Worm (Caenorhabditis elegans) whole organism, L4 larva: Measurements from ENCODE around the gene sru-45.
A peak's percentile ranks its signal among the peaks of the same experiment; 100 is the strongest.

Source experiments
- D1046.2 ChIP-seq: fragments of 200-800 bp; sonication (Bioruptor generic); IDR thresholded peaks from 2 replicates; pipeline ENCODE4 v1.3.6; 2022; ENCODE audit warnings: missing genetic modification characterization, missing compliant biosample characterization
- F10B5.3 ChIP-seq: sonication (generic microtip); optimal IDR thresholded peaks from 2 replicates; lab custom pipeline; 2016; ENCODE audit warnings: mild to moderate bottlenecking, missing genetic modification characterization, missing compliant biosample characterization
- F26F4.8 ChIP-seq: fragments of 200-800 bp; sonication (Bioruptor generic); conservative IDR thresholded peaks from 2 replicates; pipeline ENCODE4 v1.3.6; 2022; ENCODE audit warnings: missing genetic modification characterization, missing compliant biosample characterization
- F49E8.2 ChIP-seq: sonication (generic microtip); optimal IDR thresholded peaks from 2 replicates; lab custom pipeline; 2016; ENCODE audit warnings: missing compliant biosample characterization, mild to moderate bottlenecking, missing genetic modification characterization, borderline replicate concordance
- Y5F2A.4 ChIP-seq: fragments of 200-800 bp; sonication (Bioruptor generic); optimal IDR thresholded peaks from 2 replicates; lab custom pipeline; 2018; ENCODE audit warnings: mild to moderate bottlenecking, missing genetic modification characterization, missing compliant biosample characterization
- ZK546.5 ChIP-seq, 2 experiments: sonication (generic microtip); optimal IDR thresholded peaks; 2 replicates each; lab custom pipeline; 2017; ENCODE audit warnings: missing biosample characterization in 2 of 2, missing genetic modification characterization in 2 of 2
- aha-1 ChIP-seq: fragments of 150-350 bp; peaks from one replicate; lab custom pipeline; 2014; ENCODE audit warnings: missing biosample characterization, missing genetic modification characterization
- cey-2 ChIP-seq: sonication (generic microtip); optimal IDR thresholded peaks from 3 replicates; lab custom pipeline; 2017; ENCODE audit warnings: missing genetic modification characterization, mild to moderate bottlenecking, missing compliant biosample characterization, antibody characterized with exemption, borderline replicate concordance; ENCODE audit not compliant: insufficient read depth
- daf-16 ChIP-seq, 3 experiments: sonication (generic microtip); optimal IDR thresholded peaks; 2 replicates each; lab custom pipeline; 2016 to 2017; ENCODE audit warnings: missing genetic modification characterization in 3 of 3, missing genetic modification reagents in 3 of 3, mild to moderate bottlenecking in 2 of 3, missing compliant biosample characterization in 2 of 3, missing biosample characterization in 1 of 3, moderate library complexity in 1 of 3
- duxl-1 ChIP-seq: sonication (generic microtip); optimal IDR thresholded peaks from 2 replicates; lab custom pipeline; 2016; ENCODE audit warnings: mild to moderate bottlenecking, missing genetic modification characterization, moderate library complexity, missing compliant biosample characterization; ENCODE audit not compliant: poor library complexity
- gei-8 ChIP-seq: fragments of 200-800 bp; sonication (Bioruptor generic); optimal IDR thresholded peaks from 2 replicates; lab custom pipeline; 2018; ENCODE audit warnings: mild to moderate bottlenecking, missing genetic modification characterization, missing compliant biosample characterization
- hif-1 ChIP-seq, 2 experiments: sonication (generic microtip); optimal IDR thresholded peaks; 2 replicates each; lab custom pipeline; 2016 to 2017; ENCODE audit warnings: missing compliant biosample characterization in 2 of 2, missing genetic modification characterization in 2 of 2, missing genetic modification reagents in 2 of 2, missing genotype in 2 of 2, mild to moderate bottlenecking in 1 of 2
- hlh-11 ChIP-seq: fragments of 200-800 bp; sonication (Bioruptor generic); optimal IDR thresholded peaks from 2 replicates; lab custom pipeline; 2018; ENCODE audit warnings: mild to moderate bottlenecking, missing genetic modification characterization, missing compliant biosample characterization
- jun-1 ChIP-seq: fragments of 150-350 bp; optimal IDR thresholded peaks from 2 replicates; lab custom pipeline; 2014; ENCODE audit warnings: missing biosample characterization, missing genetic modification reagents, missing genetic modification characterization
- lin-13 ChIP-seq: fragments of 150-350 bp; optimal IDR thresholded peaks from 2 replicates; lab custom pipeline; 2014; ENCODE audit warnings: missing biosample characterization, missing genetic modification reagents, missing genetic modification characterization
- lin-29 ChIP-seq: fragments of 200-800 bp; sonication (Bioruptor generic); IDR thresholded peaks from 2 replicates; pipeline ENCODE4 v1.3.6; 2022; ENCODE audit warnings: missing genetic modification reagents, missing genetic modification characterization, missing compliant biosample characterization
- lir-3 ChIP-seq: sonication (generic microtip); optimal IDR thresholded peaks from 2 replicates; lab custom pipeline; 2016; ENCODE audit warnings: mild to moderate bottlenecking, missing genetic modification characterization, missing compliant biosample characterization
- madf-5 ChIP-seq, 2 experiments: fragments of 200-800 bp; sonication (Bioruptor generic); IDR thresholded peaks; 2 replicates each; pipeline ENCODE4 v1.3.6; 2022; ENCODE audit warnings: missing compliant biosample characterization in 2 of 2, missing genetic modification characterization in 2 of 2
- nhr-102 ChIP-seq: sonication (generic microtip); optimal IDR thresholded peaks from 2 replicates; lab custom pipeline; 2016; ENCODE audit warnings: mild to moderate bottlenecking, missing genetic modification characterization, moderate library complexity, missing compliant biosample characterization
- nhr-11 ChIP-seq: fragments of 150-350 bp; optimal IDR thresholded peaks from 2 replicates; lab custom pipeline; 2014; ENCODE audit warnings: missing biosample characterization, missing genetic modification characterization
- nhr-6 ChIP-seq: fragments of 150-350 bp; optimal IDR thresholded peaks from 2 replicates; lab custom pipeline; 2014; ENCODE audit warnings: missing biosample characterization, missing genetic modification characterization
- php-3 ChIP-seq: fragments of 200-800 bp; sonication (Bioruptor generic); IDR thresholded peaks from 2 replicates; pipeline ENCODE4 v1.3.6; 2022; ENCODE audit warnings: missing genetic modification reagents, missing genetic modification characterization, missing compliant biosample characterization
- snpc-1.2 ChIP-seq: fragments of 200-800 bp; sonication (Bioruptor generic); IDR thresholded peaks from 2 replicates; pipeline ENCODE4 v1.3.6; 2022; ENCODE audit warnings: missing genetic modification reagents, missing genetic modification characterization, missing compliant biosample characterization
- snpc-4 ChIP-seq: fragments of 150-350 bp; optimal IDR thresholded peaks from 2 replicates; lab custom pipeline; 2014; ENCODE audit warnings: missing biosample characterization, missing genetic modification characterization
- spr-1 ChIP-seq: sonication (generic microtip); optimal IDR thresholded peaks from 2 replicates; lab custom pipeline; 2016; ENCODE audit warnings: mild to moderate bottlenecking, missing genetic modification characterization, missing compliant biosample characterization
- tra-1 ChIP-seq: fragments of 200-800 bp; sonication (Bioruptor generic); IDR thresholded peaks from 2 replicates; pipeline ENCODE4 v1.3.6; 2022; ENCODE audit warnings: missing genetic modification reagents, missing genetic modification characterization, missing compliant biosample characterization
- unc-39 ChIP-seq: sonication (generic microtip); optimal IDR thresholded peaks from 2 replicates; lab custom pipeline; 2017; ENCODE audit warnings: missing biosample characterization, missing genetic modification characterization
- zfp-2 ChIP-seq: sonication (generic microtip); optimal IDR thresholded peaks from 2 replicates; lab custom pipeline; 2016; ENCODE audit warnings: mild to moderate bottlenecking, missing genetic modification characterization, missing compliant biosample characterization
- zip-11 ChIP-seq: fragments of 200-800 bp; sonication (Bioruptor generic); IDR thresholded peaks from 2 replicates; pipeline ENCODE4 v1.3.6; 2022; ENCODE audit warnings: missing genetic modification characterization, missing compliant biosample characterization
- zip-2 ChIP-seq: fragments of 150-350 bp; optimal IDR thresholded peaks from 2 replicates; lab custom pipeline; 2014; ENCODE audit warnings: missing biosample characterization, missing genetic modification characterization

Gene sru-45

ce11 chrV:16575900-16576299 lies 10.2 kb downstream of the sru-45 start, which contains the start of gene str-151:
Gene str-151, plus strand, starts transcription at chrV:16576200.
- no peak for TF ChIP-seq madf-5 (GFP tag; IDR thresholded peaks at IDR 0.05; lab: Robert Waterston, UW)
- TF ChIP-seq lin-29 (GFP tag; lab: Robert Waterston, UW): no peak

- TF ChIP-seq cey-2 (tag; lab: Kevin White, UChicago): no peak
- no peak for TF ChIP-seq ZK546.5 (tag; optimal IDR thresholded peaks at IDR 0.05; lab: Kevin White, UChicago)
- TF ChIP-seq duxl-1 (tag; lab: Kevin White, UChicago): no peak
These were observed 14.7 kb downstream of the sru-45 start, which contains the start of gene nhr-271 for ce11 chrV:16580424-16580823. Gene nhr-271, minus strand, starts transcription at chrV:16580524.

- TF ChIP-seq aha-1 (tag; lab: Kevin White, UChicago) (peak; percentile 46), F10B5.3 (tag; lab: Kevin White, UChicago) (no peak)
These were observed 15.3 kb downstream of the sru-45 start for ce11 chrV:16581061-16581460.

- TF ChIP-seq zip-11 (GFP tag; lab: Robert Waterston, UW): no peak
- TF ChIP-seq D1046.2 (GFP tag; lab: Robert Waterston, UW): no peak
- TF ChIP-seq php-3 (GFP tag; lab: Robert Waterston, UW): no peak
- no peak for TF ChIP-seq nhr-102 (tag; lab: Kevin White, UChicago)
- no peak for TF ChIP-seq zip-2 (tag; lab: Kevin White, UChicago)
- no peak for TF ChIP-seq F26F4.8
- no peak for TF ChIP-seq nhr-11 (tag; lab: Kevin White, UChicago)
- TF ChIP-seq unc-39 (tag; lab: Kevin White, UChicago): no peak
- TF ChIP-seq Y5F2A.4 (GFP tag; lab: Kevin White, UChicago): no peak
- no peak for TF ChIP-seq hif-1 (tag; optimal IDR thresholded peaks at IDR 0.05; lab: Kevin White, UChicago)
- TF ChIP-seq F10B5.3 (tag; lab: Kevin White, UChicago): no peak
- no peak for TF ChIP-seq daf-16 (GFP tag; optimal IDR thresholded peaks at IDR 0.05; lab: Kevin White, UChicago)
- no peak for TF ChIP-seq daf-16 (tag; optimal IDR thresholded peaks at IDR 0.05; lab: Kevin White, UChicago)
These were observed 17.2 kb downstream of the sru-45 start, which contains the start of gene str-150 for ce11 chrV:16582973-16583372. Gene str-150, plus strand, starts transcription at chrV:16583273.

ce11 chrV:16588428-16588827 lies 22.7 kb downstream of the sru-45 start, which contains the start of gene srw-73:
Gene srw-73, minus strand, starts transcription at chrV:16588528.
- no peak for TF ChIP-seq jun-1 (tag; lab: Kevin White, UChicago)
- TF ChIP-seq hlh-11 (tag; lab: Kevin White, UChicago): no peak
- TF ChIP-seq nhr-102 (tag; lab: Kevin White, UChicago): no peak
- TF ChIP-seq zip-11 (GFP tag; lab: Robert Waterston, UW): no peak
- TF ChIP-seq F49E8.2 (tag; lab: Kevin White, UChicago): no peak
- no peak for TF ChIP-seq snpc-4 (tag; lab: Kevin White, UChicago)
- TF ChIP-seq aha-1 (tag; lab: Kevin White, UChicago): no peak
- no peak for TF ChIP-seq lir-3 (tag; lab: Kevin White, UChicago)
- no peak for TF ChIP-seq snpc-1.2 (GFP tag; lab: Robert Waterston, UW)
- TF ChIP-seq gei-8 (GFP tag; lab: Kevin White, UChicago): no peak
- no peak for TF ChIP-seq lin-13 (GFP tag; lab: Kevin White, UChicago)
- no peak for TF ChIP-seq spr-1 (tag; lab: Kevin White, UChicago)
- TF ChIP-seq, all 104 proteins: peak for 0

ce11 chrV:16589488-16589887 lies 23.7 kb downstream of the sru-45 start:
- no peak for TF ChIP-seq zfp-2 (tag; lab: Kevin White, UChicago)
- TF ChIP-seq tra-1 (GFP tag; lab: Robert Waterston, UW): no peak
- TF ChIP-seq hlh-11 (tag; lab: Kevin White, UChicago): no peak
- no peak for TF ChIP-seq nhr-6
- TF ChIP-seq, all 104 proteins: peak for 0
